Fruit fly (Drosophila melanogaster): ENCODE data around the gene CG6724.

Gene CG6724

dm6 chr2L:10732343-10732808, 37.4 kb downstream of the CG6724 start, which contains the start of the genes EMC3 and Dpy-30L1:
EMC3 (minus strand) TSS chr2L:10732423.
Dpy-30L1 (plus strand) TSS chr2L:10732653.
- peak; percentile 64 for TF ChIP-seq CG31627 (GFP tag; optimal IDR thresholded peaks at IDR 0.05)
- peak; percentile 43 for TF ChIP-seq cyc (GFP tag; optimal IDR thresholded peaks at IDR 0.05)
- TF ChIP-seq Eip75B (GFP tag; optimal IDR thresholded peaks at IDR 0.05), result peak; percentile 47
- no peak for TF ChIP-seq achi (GFP tag; optimal IDR thresholded peaks at IDR 0.05)
- TF ChIP-seq lz (GFP tag; optimal IDR thresholded peaks at IDR 0.05), result peak; percentile 48
- TF ChIP-seq Gug (GFP tag; IDR thresholded peaks at IDR 0.05), result no peak
- peak; percentile 17; the same call in 1 of the 3 replicates for TF ChIP-seq CG6163 (GFP tag; IDR thresholded peaks at IDR 0.05)
- peak; percentile 46 for TF ChIP-seq Ets96B (tag; optimal IDR thresholded peaks at IDR 0.05)
- peak; percentile 66 for TF ChIP-seq esn (GFP tag; optimal IDR thresholded peaks at IDR 0.05)
- TF ChIP-seq Sox14 (GFP tag; optimal IDR thresholded peaks at IDR 0.05), result peak; percentile 35
- peak; percentile 19 for TF ChIP-seq CG11762 (GFP tag; optimal IDR thresholded peaks at IDR 0.05; ENCODE audit: insufficient read depth)
- TF ChIP-seq CG8319 (GFP tag; optimal IDR thresholded peaks at IDR 0.05), result no peak
- no peak for TF ChIP-seq vri (GFP tag; optimal IDR thresholded peaks at IDR 0.05)
- peak; percentile 35 for TF ChIP-seq Smox (GFP tag; optimal IDR thresholded peaks at IDR 0.05)
- TF ChIP-seq Hr4 (GFP tag; optimal IDR thresholded peaks at IDR 0.05), result peak; percentile 55
- peak; percentile 51 for TF ChIP-seq Hr39 (GFP tag; optimal IDR thresholded peaks at IDR 0.05)
- peak; percentile 31; the same call in 1 of the 2 replicates for TF ChIP-seq CG15336 (GFP tag; IDR thresholded peaks at IDR 0.05)
- no peak for TF ChIP-seq Sox102F (GFP tag; optimal IDR thresholded peaks at IDR 0.05)
- TF ChIP-seq CG3032 (tag; optimal IDR thresholded peaks at IDR 0.05), result peak; percentile 58
- peak; percentile 50 for TF ChIP-seq topi (GFP tag; optimal IDR thresholded peaks at IDR 0.05)
- TF ChIP-seq Ets21C (GFP tag; optimal IDR thresholded peaks at IDR 0.05), result peak; percentile 46
- peak; percentile 81 for TF ChIP-seq Eip78C (GFP tag)
- TF ChIP-seq Met (GFP tag; optimal IDR thresholded peaks at IDR 0.05), result no peak

DNA sequence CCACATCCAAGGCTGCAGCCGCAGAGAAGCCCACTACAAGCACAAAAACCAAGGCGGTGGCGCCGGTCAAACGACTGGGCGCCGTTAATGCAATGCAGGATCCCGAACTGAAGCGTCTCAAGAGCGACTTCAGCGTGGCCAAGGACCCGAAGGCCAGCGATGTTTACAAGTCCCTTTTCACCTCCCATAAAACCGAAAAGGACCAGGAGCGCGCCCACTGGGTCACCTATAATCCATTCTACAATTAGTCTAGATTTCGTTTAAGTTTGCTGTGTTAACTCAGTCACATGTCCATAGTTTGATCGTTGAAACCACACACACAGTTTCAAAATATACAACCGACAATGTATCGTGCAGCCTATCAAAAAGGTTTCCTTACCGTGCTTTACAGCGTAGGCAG, 39.8 kb downstream of the CG6724 start, which contains the start of gene CG17118:
Gene CG17118, plus strand, starts transcription at position 301 of the 400 bp plus-strand sequence.
- TF ChIP-seq CG8319 (GFP tag; optimal IDR thresholded peaks at IDR 0.05) (no peak), Eip78C (GFP tag) (no peak), CG32006 (GFP tag; optimal IDR thresholded peaks at IDR 0.05) (no peak), Blimp-1 (GFP tag; optimal IDR thresholded peaks at IDR 0.05) (no peak), spab (GFP tag; optimal IDR thresholded peaks at IDR 0.05) (no peak), CG6276 (GFP tag; optimal IDR thresholded peaks at IDR 0.05) (no peak), CG6792 (GFP tag; optimal IDR thresholded peaks at IDR 0.05) (no peak), CG8632 (GFP tag; optimal IDR thresholded peaks at IDR 0.05) (no peak), Gug (GFP tag; IDR thresholded peaks at IDR 0.05) (no peak), CG3032 (tag; optimal IDR thresholded peaks at IDR 0.05) (no peak), ss (GFP tag; optimal IDR thresholded peaks at IDR 0.05) (no peak), CG11902 (GFP tag; optimal IDR thresholded peaks at IDR 0.05) (no peak), Hr38 (GFP tag; optimal IDR thresholded peaks at IDR 0.05) (no peak)

dm6 chr2L:10728751-10729150, 41.0 kb downstream of the CG6724 start, which contains the start of gene CG6443:
CG6443 (plus strand) TSS chr2L:10728978.
- TF ChIP-seq vri (GFP tag; optimal IDR thresholded peaks at IDR 0.05) (no peak), Hr4 (GFP tag; optimal IDR thresholded peaks at IDR 0.05) (no peak)

DNA sequence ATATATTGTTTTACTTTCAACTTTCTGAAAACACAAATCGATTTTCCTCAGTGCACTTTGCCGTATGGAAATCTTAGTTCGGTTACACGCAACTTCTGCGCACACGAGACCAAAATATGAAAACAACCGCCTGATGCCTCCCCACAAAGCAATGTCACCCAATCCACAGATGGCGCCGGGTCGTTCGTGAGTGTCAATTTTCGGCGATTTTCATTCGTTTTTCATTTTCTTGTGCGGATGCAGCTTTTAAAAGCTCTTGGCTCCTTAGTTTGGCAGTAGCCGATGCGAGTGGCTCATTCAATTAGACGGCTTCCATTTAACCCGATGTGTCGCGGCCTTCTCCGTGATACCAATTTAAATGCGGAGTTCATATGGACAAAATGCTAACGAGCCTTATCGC, 45.8 kb downstream of the CG6724 start, which contains the start of gene CG6431:
Gene CG6431, plus strand, starts transcription at position 301 of the 400 bp plus-strand sequence.
- no peak for TF ChIP-seq Eip75B (GFP tag; optimal IDR thresholded peaks at IDR 0.05)
- TF ChIP-seq CG6808 (GFP tag; optimal IDR thresholded peaks at IDR 0.05), result no peak
- no peak for TF ChIP-seq Eip78C (GFP tag)
- no peak for TF ChIP-seq CG8319 (GFP tag; optimal IDR thresholded peaks at IDR 0.05)
- TF ChIP-seq fd59A (GFP tag; optimal IDR thresholded peaks at IDR 0.05), result no peak
- no peak for TF ChIP-seq eg (GFP tag; IDR thresholded peaks at IDR 0.05)
- TF ChIP-seq dsx (GFP tag; optimal IDR thresholded peaks at IDR 0.05; ENCODE audit: poor library complexity, severe bottlenecking), result no peak
- no peak for TF ChIP-seq vri (GFP tag; optimal IDR thresholded peaks at IDR 0.05)
- no peak for TF ChIP-seq Hr4 (GFP tag; optimal IDR thresholded peaks at IDR 0.05)
- TF ChIP-seq cyc (GFP tag; optimal IDR thresholded peaks at IDR 0.05), result no peak
- no peak for TF ChIP-seq CG11294 (GFP tag; IDR thresholded peaks at IDR 0.05)

All from whole organism, prepupa.